Worm (Caenorhabditis elegans) whole organism, midembryonic: ENCODE results near the gene srt-28.

Experiments
- T22C8.4 ChIP-seq: fragments of 200-800 bp; sonication (Bioruptor generic); IDR thresholded peaks from 2 replicates; pipeline ENCODE4 v1.3.6; 2022; ENCODE audit warnings: missing genetic modification characterization, missing compliant biosample characterization
- cog-1 ChIP-seq: sonication (generic microtip); optimal IDR thresholded peaks from 2 replicates; lab custom pipeline; 2016; ENCODE audit warnings: missing genetic modification characterization, missing compliant biosample characterization
- flt-1 ChIP-seq: fragments of 200-800 bp; sonication (Bioruptor generic); IDR thresholded peaks from 2 replicates; pipeline ENCODE4 v1.3.6; 2022; ENCODE audit warnings: missing genetic modification characterization, missing compliant biosample characterization
- klf-2 ChIP-seq: fragments of 200-800 bp; sonication (Bioruptor generic); conservative IDR thresholded peaks from 2 replicates; pipeline ENCODE4 v1.3.6; 2022; ENCODE audit warnings: missing genetic modification reagents, missing genetic modification characterization, missing compliant biosample characterization
- med-1 ChIP-seq: sonication (generic microtip); optimal IDR thresholded peaks from 2 replicates; lab custom pipeline; 2017; ENCODE audit warnings: missing genetic modification characterization, mild to moderate bottlenecking, missing compliant biosample characterization, antibody characterized with exemption, missing genetic modification reagents; ENCODE audit not compliant: insufficient read depth
- ref-1 ChIP-seq: fragments of 200-800 bp; sonication (Bioruptor generic); conservative IDR thresholded peaks from 2 replicates; pipeline ENCODE4 v1.3.6; 2022; ENCODE audit warnings: missing genetic modification reagents, missing genetic modification characterization, missing compliant biosample characterization
- tab-1 ChIP-seq: fragments of 200-800 bp; sonication (Bioruptor generic); IDR thresholded peaks from 2 replicates; pipeline ENCODE4 v1.3.6; 2022; ENCODE audit warnings: missing genetic modification characterization, missing compliant biosample characterization
- ztf-23 ChIP-seq: fragments of 200-800 bp; sonication (Bioruptor generic); IDR thresholded peaks from 2 replicates; pipeline ENCODE4 v1.3.6; 2022; ENCODE audit warnings: missing genetic modification reagents, missing genetic modification characterization, missing compliant biosample characterization
- ztf-29 ChIP-seq: fragments of 200-800 bp; sonication (Bioruptor generic); IDR thresholded peaks from 2 replicates; pipeline ENCODE4 v1.3.6; 2022; ENCODE audit warnings: missing genetic modification reagents, missing genetic modification characterization, missing compliant biosample characterization

Gene srt-28

ce11 chrV:2746404-2746803, 33.0 kb upstream of the srt-28 start:
- TF ChIP-seq ztf-29 (no peak), ref-1 (GFP tag; lab: Robert Waterston, UW) (no peak), med-1 (GFP tag; lab: Kevin White, UChicago) (no peak), tab-1 (GFP tag; lab: Robert Waterston, UW) (no peak), T22C8.4 (GFP tag; lab: Robert Waterston, UW) (no peak), klf-2 (GFP tag; lab: Robert Waterston, UW) (no peak), ztf-23 (no peak), cog-1 (tag; lab: Kevin White, UChicago) (no peak), flt-1 (GFP tag; lab: Robert Waterston, UW) (no peak)

ce11 chrV:2742298-2742697, 28.9 kb upstream of the srt-28 start, which contains the start of gene srg-62:
srg-62 (minus strand) TSS chrV:2742398.
- no peak for TF ChIP-seq ref-1 (GFP tag; lab: Robert Waterston, UW)
- no peak for TF ChIP-seq tab-1 (GFP tag; lab: Robert Waterston, UW)

DNA sequence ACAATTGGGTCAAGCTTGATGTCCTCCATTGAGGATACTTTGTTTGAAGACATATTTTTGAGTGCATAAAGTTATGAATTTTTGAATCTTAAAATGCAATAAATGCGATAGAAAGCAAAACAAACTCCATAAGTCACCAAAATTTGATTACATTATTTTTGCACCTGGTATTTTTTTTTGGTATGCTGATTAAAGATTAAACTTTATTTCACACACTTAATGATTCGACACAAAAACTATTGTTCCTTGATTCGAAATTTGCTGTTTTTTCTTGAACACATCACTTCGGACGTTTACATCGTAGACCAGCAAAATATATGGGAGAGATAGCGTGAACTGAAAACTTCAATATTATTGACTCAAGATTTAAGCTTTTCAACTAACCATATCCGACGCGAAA, 26.8 kb upstream of the srt-28 start, which contains the start of gene srg-61:
TSS of gene srg-61 (minus strand) at position 101 of the 400 bp plus-strand sequence.
- TF ChIP-seq tab-1 (GFP tag; lab: Robert Waterston, UW) = no peak
- no peak for TF ChIP-seq klf-2 (GFP tag; lab: Robert Waterston, UW)
- TF ChIP-seq cog-1 (tag; lab: Kevin White, UChicago) = no peak
- TF ChIP-seq ztf-23 = no peak
- TF ChIP-seq T22C8.4 (GFP tag; lab: Robert Waterston, UW) = no peak
- no peak for TF ChIP-seq med-1 (GFP tag; lab: Kevin White, UChicago)
- no peak for TF ChIP-seq flt-1 (GFP tag; lab: Robert Waterston, UW)
- TF ChIP-seq ref-1 (GFP tag; lab: Robert Waterston, UW) = no peak
- no peak for TF ChIP-seq ztf-29

- TF ChIP-seq flt-1 (GFP tag; lab: Robert Waterston, UW) (0 out of 2 replicates have a peak, but pooled peaks have one; percentile 14), T22C8.4 (GFP tag; lab: Robert Waterston, UW) (no peak)
Measured at ce11 chrV:2739607-2740006, 26.2 kb upstream of the srt-28 start.

ce11 chrV:2738174-2738573, 24.7 kb upstream of the srt-28 start, which contains the start of gene srg-56:
srg-56 (minus strand) TSS chrV:2738274.
- TF ChIP-seq ref-1 (GFP tag; lab: Robert Waterston, UW) = no peak
- TF ChIP-seq cog-1 (tag; lab: Kevin White, UChicago) = no peak
- TF ChIP-seq flt-1 (GFP tag; lab: Robert Waterston, UW) = no peak
- TF ChIP-seq ztf-29 = no peak
- TF ChIP-seq klf-2 (GFP tag; lab: Robert Waterston, UW) = no peak
- TF ChIP-seq med-1 (GFP tag; lab: Kevin White, UChicago) = no peak
- no peak for TF ChIP-seq T22C8.4 (GFP tag; lab: Robert Waterston, UW)
- TF ChIP-seq tab-1 (GFP tag; lab: Robert Waterston, UW) = no peak
- TF ChIP-seq ztf-23 = no peak

ce11 chrV:2734360-2734759, 20.9 kb upstream of the srt-28 start, which contains the start of gene srg-57:
srg-57 (minus strand) TSS chrV:2734460.
- no peak for TF ChIP-seq ref-1 (GFP tag; lab: Robert Waterston, UW)
- TF ChIP-seq flt-1 (GFP tag; lab: Robert Waterston, UW) = no peak
- TF ChIP-seq ztf-29 = no peak
- TF ChIP-seq klf-2 (GFP tag; lab: Robert Waterston, UW) = no peak
- TF ChIP-seq cog-1 (tag; lab: Kevin White, UChicago) = no peak

DNA sequence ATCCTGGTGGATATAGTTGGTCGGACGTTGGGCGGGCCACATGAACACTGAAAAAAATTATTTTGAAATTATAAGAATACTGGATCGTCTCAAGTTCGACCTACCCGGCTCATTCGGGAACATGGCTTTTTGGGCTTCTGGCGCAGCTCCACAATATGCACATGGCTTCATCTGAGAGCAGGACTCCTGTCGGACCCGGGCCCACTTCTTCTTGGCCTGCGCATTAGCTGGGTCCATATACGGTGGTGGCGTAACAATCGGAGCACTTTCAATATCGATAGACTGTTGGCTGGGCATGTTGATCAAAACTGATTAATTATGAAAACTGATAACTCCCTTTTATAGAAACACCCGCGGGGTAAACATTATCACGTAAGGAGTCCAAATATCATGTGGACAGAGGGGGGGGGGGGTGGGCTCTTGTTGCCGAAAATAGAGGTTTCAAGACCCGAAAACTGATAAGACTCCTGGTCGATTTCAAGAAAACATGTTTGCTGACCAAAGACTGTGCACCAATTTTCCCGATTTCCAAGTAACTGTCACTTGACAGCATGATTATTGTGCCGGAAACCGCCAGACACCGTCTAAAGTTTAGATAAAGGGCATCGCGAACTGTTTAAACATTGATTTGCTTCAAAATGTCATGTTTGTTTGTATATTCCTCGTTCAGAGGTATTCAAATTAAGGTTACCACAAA, 17.5 kb upstream of the srt-28 start, which contains the start of gene dod-3:
TSS of gene dod-3 (minus strand) at position 315 of the 697 bp plus-strand sequence.
- no peak for TF ChIP-seq med-1 (GFP tag; lab: Kevin White, UChicago)
- TF ChIP-seq ztf-23 = no peak
- no peak for TF ChIP-seq flt-1 (GFP tag; lab: Robert Waterston, UW)
- no peak for TF ChIP-seq klf-2 (GFP tag; lab: Robert Waterston, UW)
- TF ChIP-seq ztf-29 = no peak
- TF ChIP-seq ref-1 (GFP tag; lab: Robert Waterston, UW) = no peak

DNA sequence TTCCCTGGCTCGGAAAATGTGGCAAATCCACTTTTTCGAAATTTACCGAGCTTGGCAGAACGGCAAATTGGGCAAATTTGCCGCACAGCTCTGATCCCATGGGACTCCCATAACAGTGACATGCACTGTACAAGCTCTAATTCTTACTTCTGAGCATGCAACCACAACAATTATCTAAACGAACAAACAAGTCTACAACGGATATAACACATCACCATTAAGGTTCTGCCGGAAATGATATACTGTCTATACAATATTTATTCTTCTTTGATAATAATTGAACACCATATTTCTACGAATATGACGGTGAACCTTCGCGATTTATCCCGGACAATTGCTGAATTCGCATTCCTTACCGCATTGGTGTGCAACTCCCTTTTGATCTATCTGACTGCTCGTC, 14.8 kb upstream of the srt-28 start, which contains the start of gene str-33:
TSS of gene str-33 (plus strand) at position 301 of the 400 bp plus-strand sequence.
- no peak for TF ChIP-seq tab-1 (GFP tag; lab: Robert Waterston, UW)
- no peak for TF ChIP-seq ref-1 (GFP tag; lab: Robert Waterston, UW)
- TF ChIP-seq ztf-23 = no peak
- no peak for TF ChIP-seq flt-1 (GFP tag; lab: Robert Waterston, UW)
- TF ChIP-seq T22C8.4 (GFP tag; lab: Robert Waterston, UW) = no peak
- TF ChIP-seq klf-2 (GFP tag; lab: Robert Waterston, UW) = no peak
- no peak for TF ChIP-seq ztf-29

- TF ChIP-seq cog-1 (tag; lab: Kevin White, UChicago) (no peak), klf-2 (GFP tag; lab: Robert Waterston, UW) (no peak), flt-1 (GFP tag; lab: Robert Waterston, UW) (no peak), med-1 (GFP tag; lab: Kevin White, UChicago) (no peak), tab-1 (GFP tag; lab: Robert Waterston, UW) (no peak), ztf-29 (no peak), ref-1 (GFP tag; lab: Robert Waterston, UW) (no peak), T22C8.4 (GFP tag; lab: Robert Waterston, UW) (no peak), ztf-23 (no peak)
Measured at ce11 chrV:2727101-2727500, 13.7 kb upstream of the srt-28 start, which contains the start of gene str-13. str-13 (minus strand) TSS chrV:2727201.

- no peak for TF ChIP-seq ref-1 (GFP tag; lab: Robert Waterston, UW)
- no peak for TF ChIP-seq klf-2 (GFP tag; lab: Robert Waterston, UW)
- no peak for TF ChIP-seq ztf-29
- TF ChIP-seq T22C8.4 (GFP tag; lab: Robert Waterston, UW) = no peak
- TF ChIP-seq flt-1 (GFP tag; lab: Robert Waterston, UW) = no peak
- no peak for TF ChIP-seq cog-1 (tag; lab: Kevin White, UChicago)
- TF ChIP-seq tab-1 (GFP tag; lab: Robert Waterston, UW) = no peak
- TF ChIP-seq med-1 (GFP tag; lab: Kevin White, UChicago) = no peak
- TF ChIP-seq ztf-23 = no peak
Measured at ce11 chrV:2725225-2725624, 11.8 kb upstream of the srt-28 start, which contains the start of gene srg-59. srg-59 (minus strand) TSS chrV:2725325.
